Fruit fly (Drosophila melanogaster): Measurements from ENCODE around the gene CG2604.
A peak's percentile ranks its signal among the peaks of the same experiment; 100 is the strongest.

The CG2604 gene

dm6 chr3R:5256462-5257146, 33.4 kb upstream of the CG2604 start, which contains the start of the genes Enoph and Hph (continued):
- TF ChIP-seq fd64A (GFP tag; optimal IDR thresholded peaks at IDR 0.05), result no peak
- TF ChIP-seq pfk (GFP tag; optimal IDR thresholded peaks at IDR 0.05), result no peak
- TF ChIP-seq luna (GFP tag; optimal IDR thresholded peaks at IDR 0.05), result no peak
- TF ChIP-seq Ets97D (GFP tag; optimal IDR thresholded peaks at IDR 0.05), result peak; percentile 62
- TF ChIP-seq pnt (GFP tag; optimal IDR thresholded peaks at IDR 0.05), result peak; percentile 6
- TF ChIP-seq Eip74EF (GFP tag; optimal IDR thresholded peaks at IDR 0.05), result no peak
- peak; percentile 56 for TF ChIP-seq dmrt11E (tag; optimal IDR thresholded peaks at IDR 0.05)
- TF ChIP-seq CG1832 (GFP tag; optimal IDR thresholded peaks at IDR 0.05), result no peak
- TF ChIP-seq Elba2 (GFP tag; optimal IDR thresholded peaks at IDR 0.05), result peak; percentile 42
- peak in 1 of 2 experiments; percentile 55 for TF ChIP-seq crp (GFP tag; optimal IDR thresholded peaks at IDR 0.05)
- peak; percentile 52; the same call in 1 of the 2 replicates for TF ChIP-seq E2f2 (GFP tag; IDR thresholded peaks at IDR 0.05)
- peak; percentile 83 for TF ChIP-seq bbx (GFP tag; IDR thresholded peaks at IDR 0.05; ENCODE audit: partially characterized antibody)
- TF ChIP-seq CG13424 (tag; optimal IDR thresholded peaks at IDR 0.05), result peak; percentile 71
- peak; percentile 65 for TF ChIP-seq Fer1 (GFP tag; optimal IDR thresholded peaks at IDR 0.05)
- no peak for TF ChIP-seq sim (GFP tag; IDR thresholded peaks at IDR 0.05)
- TF ChIP-seq CG10267 (tag; optimal IDR thresholded peaks at IDR 0.05), result peak; percentile 90
- TF ChIP-seq CG7786 (GFP tag; optimal IDR thresholded peaks at IDR 0.05), result peak; percentile 51
- 0 out of 3 replicates have a peak, but pooled peaks have one; percentile 17 for TF ChIP-seq C15 (GFP tag; IDR thresholded peaks at IDR 0.05)
- TF ChIP-seq Ptx1 (GFP tag; IDR thresholded peaks at IDR 0.05), result peak; percentile 70
- TF ChIP-seq her (GFP tag; optimal IDR thresholded peaks at IDR 0.05), result peak; percentile 36
- peak; percentile 81 for TF ChIP-seq CG4617 (GFP tag; optimal IDR thresholded peaks at IDR 0.05; ENCODE audit: borderline replicate concordance)
- peak; percentile 66 for TF ChIP-seq Doc3 (GFP tag; IDR thresholded peaks at IDR 0.05; ENCODE audit: partially characterized antibody)
- TF ChIP-seq CG4707 (GFP tag; optimal IDR thresholded peaks at IDR 0.05), result no peak
- peak; percentile 36; the same call in 1 of the 2 replicates for TF ChIP-seq wor (GFP tag; IDR thresholded peaks at IDR 0.05)
- TF ChIP-seq sqz (GFP tag; optimal IDR thresholded peaks at IDR 0.05), result no peak
- TF ChIP-seq CG13775 (GFP tag; optimal IDR thresholded peaks at IDR 0.05), result peak; percentile 73
- TF ChIP-seq sisA (GFP tag; IDR thresholded peaks at IDR 0.05), result peak; percentile 41
- TF ChIP-seq al (GFP tag; IDR thresholded peaks at IDR 0.05), result peak; percentile 57
- no peak for TF ChIP-seq Atf6 (GFP tag; IDR thresholded peaks at IDR 0.05)
- TF ChIP-seq CG33213 (GFP tag; optimal IDR thresholded peaks at IDR 0.05), result peak; percentile 46
- TF ChIP-seq tx (GFP tag; optimal IDR thresholded peaks at IDR 0.05), result peak; percentile 51
- TF ChIP-seq CG14441 (GFP tag; IDR thresholded peaks at IDR 0.05), result peak; percentile 54
- no peak for TF ChIP-seq dati (GFP tag; IDR thresholded peaks at IDR 0.05)
- no peak for TF ChIP-seq mirr (GFP tag; optimal IDR thresholded peaks at IDR 0.05)
- TF ChIP-seq CG32532 (GFP tag; IDR thresholded peaks at IDR 0.05), result peak; percentile 65
- no peak for TF ChIP-seq Optix (GFP tag; IDR thresholded peaks at IDR 0.05)
- peak; percentile 75 for TF ChIP-seq CG10543 (GFP tag; optimal IDR thresholded peaks at IDR 0.05)
- TF ChIP-seq CG18764 (GFP tag; optimal IDR thresholded peaks at IDR 0.05), result peak; percentile 18
- no peak for TF ChIP-seq CG14050 (GFP tag; IDR thresholded peaks at IDR 0.05)
- TF ChIP-seq rib (GFP tag; IDR thresholded peaks at IDR 0.05), result peak; percentile 47; the same call in 1 of the 2 replicates
- TF ChIP-seq CG4404 (GFP tag; IDR thresholded peaks at IDR 0.05), result peak; percentile 54; the same call in 1 of the 2 replicates
- peak; percentile 50; the same call in 2 of the 3 replicates for TF ChIP-seq zfh1 (GFP tag; IDR thresholded peaks at IDR 0.05)
- no peak for TF ChIP-seq CG8089 (GFP tag; optimal IDR thresholded peaks at IDR 0.05)
- peak; percentile 19 for TF ChIP-seq CG8290 (GFP tag; optimal IDR thresholded peaks at IDR 0.05)
- TF ChIP-seq CG8290 (tag; optimal IDR thresholded peaks at IDR 0.05), result peak in 1 of 2 experiments; percentile 43
- TF ChIP-seq CG2120 (GFP tag; optimal IDR thresholded peaks at IDR 0.05), result peak; percentile 77
- TF ChIP-seq oc (tag; optimal IDR thresholded peaks at IDR 0.05), result no peak
- peak; percentile 49 for TF ChIP-seq HmgZ (tag; optimal IDR thresholded peaks at IDR 0.05)
- 0 out of 2 replicates have a peak, but pooled peaks have one; percentile 41 for TF ChIP-seq CG42726 (GFP tag; IDR thresholded peaks at IDR 0.05; ENCODE audit: partially characterized antibody)
- TF ChIP-seq jumu (GFP tag; optimal IDR thresholded peaks at IDR 0.05), result peak; percentile 62
